Fruit fly (Drosophila melanogaster): ENCODE results near the gene Ldaf1.

- TF ChIP-seq pdm3 (GFP tag; optimal IDR thresholded peaks at IDR 0.05) (peak; percentile 40), salr (GFP tag; optimal IDR thresholded peaks at IDR 0.05) (peak in 1 of 2 experiments; percentile 16), Ets96B (tag; optimal IDR thresholded peaks at IDR 0.05) (peak; percentile 4), fd85E (GFP tag; optimal IDR thresholded peaks at IDR 0.05) (peak; percentile 10)
Observed at dm6 chrX:1944245-1945114, 42.8 kb upstream of the Ldaf1 start.
